Worm (Caenorhabditis elegans): ENCODE data around the gene tpa-1.

DNA sequence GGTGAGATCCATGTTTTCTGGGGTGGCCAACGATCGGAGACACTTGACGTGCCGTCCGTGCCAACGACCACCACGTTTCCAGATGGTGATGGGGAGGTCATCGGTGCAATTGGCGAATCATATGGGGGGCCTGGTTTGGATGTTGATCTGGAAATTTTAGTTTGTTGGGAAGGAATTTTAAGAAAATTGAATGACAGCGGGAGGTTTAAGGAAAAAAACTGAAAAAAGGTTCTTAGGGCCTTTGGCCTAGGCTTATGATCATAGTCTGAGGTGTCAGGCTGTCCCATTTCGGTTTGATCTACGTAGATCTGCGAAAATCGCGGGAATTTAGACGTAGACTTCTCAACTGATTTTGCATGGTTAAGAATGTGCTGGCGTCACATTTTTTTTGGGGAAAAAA, 56.0 kb downstream of the tpa-1 start, which contains the start of gene col-99:
- TF ChIP-seq dao-5 (tag; optimal IDR thresholded peaks at IDR 0.05), result no peak
- TF ChIP-seq him-1 (tag; optimal IDR thresholded peaks at IDR 0.05), result no peak
- TF ChIP-seq W03F9.2 (tag; optimal IDR thresholded peaks at IDR 0.05), result no peak

Data from whole organism, L4/young adult.